Worm (Caenorhabditis elegans): ENCODE measurements around the gene hlb-1.

DNA sequence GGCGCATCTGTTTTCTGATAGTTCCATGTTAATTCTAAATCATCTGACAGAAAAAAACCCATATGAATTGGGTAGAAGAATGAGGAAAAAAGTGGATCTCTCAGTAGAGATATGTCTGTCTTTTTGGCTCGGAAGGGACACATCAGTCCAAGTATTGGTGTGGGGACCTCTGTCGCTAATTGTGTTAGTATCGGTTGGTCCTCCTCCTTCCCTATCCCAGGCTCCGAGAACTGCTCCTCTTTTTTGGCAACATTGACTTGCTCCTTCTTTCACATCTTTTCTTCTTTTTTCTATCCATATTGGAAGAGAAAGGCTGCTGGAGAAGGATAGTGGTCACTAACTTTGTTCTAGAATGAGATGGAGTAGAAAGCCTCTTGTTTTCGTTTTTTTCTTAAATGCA is 6.6 kb downstream of the hlb-1 start:
- TF ChIP-seq snpc-4 (tag; optimal IDR thresholded peaks at IDR 0.05) (no peak), nhr-76 (tag; optimal IDR thresholded peaks at IDR 0.05) (no peak), ztf-11 (tag; optimal IDR thresholded peaks at IDR 0.05) (no peak), nhr-237 (tag; optimal IDR thresholded peaks at IDR 0.05) (no peak), unc-39 (tag; optimal IDR thresholded peaks at IDR 0.05) (no peak), lsy-2 (tag; optimal IDR thresholded peaks at IDR 0.05) (no peak), unc-62 (GFP tag; optimal IDR thresholded peaks at IDR 0.05) (no peak), nhr-12 (tag; optimal IDR thresholded peaks at IDR 0.05) (no peak), blmp-1 (tag; optimal IDR thresholded peaks at IDR 0.05) (no peak), mab-5 (tag; optimal IDR thresholded peaks at IDR 0.05) (no peak), nhr-28 (tag; optimal IDR thresholded peaks at IDR 0.05) (no peak), sptf-1 (tag; optimal IDR thresholded peaks at IDR 0.05) (no peak)

Data from whole organism, mixed stage, embryonic.